Fruit fly (Drosophila melanogaster) whole organism, pupa: ENCODE data around the gene upSET.

ENCODE experiments used
- CG12605 ChIP-seq: fragments of 200-800 bp; sonication (Bioruptor generic); IDR thresholded peaks from 2 replicates; pipeline ENCODE4 v1.3.6; 2022; ENCODE audit warnings: missing biosample characterization, missing genetic modification characterization
- EcR ChIP-seq: fragments of 200-800 bp; sonication (Bioruptor generic); optimal IDR thresholded peaks from 3 replicates; lab custom pipeline; 2019; ENCODE audit warnings: missing biosample characterization, missing genetic modification characterization, mild to moderate bottlenecking, moderate library complexity, missing genetic modification reagents

DNA sequence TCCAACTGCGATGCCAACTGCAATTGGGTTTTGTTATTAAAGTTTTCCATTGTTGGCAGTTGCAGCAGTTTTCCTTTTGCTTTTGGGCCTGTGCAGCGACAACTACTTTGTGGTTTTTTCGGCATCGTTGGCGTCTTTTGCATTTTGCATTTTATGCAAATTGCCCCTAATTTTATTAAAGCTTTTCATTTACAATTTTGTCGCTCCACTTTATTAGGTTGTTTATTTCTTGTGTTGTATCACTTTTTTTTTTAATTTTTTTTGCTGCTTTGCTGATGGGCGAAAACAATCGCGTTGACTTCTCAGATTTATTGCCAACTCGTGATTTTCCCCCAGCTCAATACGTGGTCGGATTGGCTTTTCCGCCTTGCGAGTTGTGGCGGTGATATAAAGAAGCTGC lies 44.1 kb upstream of the upSET start:
- no peak for TF ChIP-seq EcR (GFP tag; lab: Kevin White, UChicago)
- TF ChIP-seq CG12605 (GFP tag; lab: Robert Waterston, UW) = no peak
